Fruit fly (Drosophila melanogaster): ENCODE results near the gene CG5828.

Gene CG5828

DNA sequence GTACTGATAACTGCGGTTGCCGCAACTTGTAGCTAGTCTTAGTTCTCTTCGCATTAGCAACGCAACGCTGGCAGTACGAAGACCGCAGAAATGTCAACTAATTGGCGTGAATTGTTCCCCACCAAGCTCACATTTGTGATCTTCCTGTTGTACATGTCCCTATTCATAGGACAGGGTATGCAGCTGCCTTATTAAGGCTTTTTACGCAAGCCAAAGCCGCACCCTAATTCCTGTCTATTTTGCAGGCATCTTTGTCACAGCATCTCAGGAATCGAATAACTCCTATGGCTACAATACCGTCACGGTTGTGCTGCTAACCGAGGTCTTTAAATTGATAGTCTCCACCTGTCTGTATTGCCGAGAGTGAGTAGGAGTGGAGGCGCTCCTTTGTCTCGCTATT is 40.8 kb upstream of the CG5828 start, which contains the start of gene eIF3h:
eIF3h (minus strand) TSS at position 101 of the 400 bp plus-strand sequence.
- TF ChIP-seq cic (GFP tag; optimal IDR thresholded peaks at IDR 0.05) (no peak), Clk (GFP tag; optimal IDR thresholded peaks at IDR 0.05) (no peak), kay (GFP tag; ENCODE audit: borderline replicate concordance) (no peak), CG7101 (tag; optimal IDR thresholded peaks at IDR 0.05) (no peak), ovo (GFP tag; optimal IDR thresholded peaks at IDR 0.05) (no peak), Crg-1 (GFP tag; optimal IDR thresholded peaks at IDR 0.05) (no peak), CG5204 (GFP tag; optimal IDR thresholded peaks at IDR 0.05) (no peak), Hr96 (GFP tag; optimal IDR thresholded peaks at IDR 0.05) (no peak), CG7045 (GFP tag; optimal IDR thresholded peaks at IDR 0.05) (no peak), CG12768 (GFP tag; optimal IDR thresholded peaks at IDR 0.05) (no peak), CG33017 (tag; optimal IDR thresholded peaks at IDR 0.05) (no peak), CG14711 (tag; optimal IDR thresholded peaks at IDR 0.05) (no peak), tj (GFP tag; optimal IDR thresholded peaks at IDR 0.05) (no peak), Mnt (GFP tag; optimal IDR thresholded peaks at IDR 0.05) (no peak), cnc (optimal IDR thresholded peaks at IDR 0.05) (no peak), CG11617 (GFP tag; optimal IDR thresholded peaks at IDR 0.05) (no peak), CG1620 (GFP tag; optimal IDR thresholded peaks at IDR 0.05) (no peak), bab1 (GFP tag; optimal IDR thresholded peaks at IDR 0.05) (no peak)

DNA sequence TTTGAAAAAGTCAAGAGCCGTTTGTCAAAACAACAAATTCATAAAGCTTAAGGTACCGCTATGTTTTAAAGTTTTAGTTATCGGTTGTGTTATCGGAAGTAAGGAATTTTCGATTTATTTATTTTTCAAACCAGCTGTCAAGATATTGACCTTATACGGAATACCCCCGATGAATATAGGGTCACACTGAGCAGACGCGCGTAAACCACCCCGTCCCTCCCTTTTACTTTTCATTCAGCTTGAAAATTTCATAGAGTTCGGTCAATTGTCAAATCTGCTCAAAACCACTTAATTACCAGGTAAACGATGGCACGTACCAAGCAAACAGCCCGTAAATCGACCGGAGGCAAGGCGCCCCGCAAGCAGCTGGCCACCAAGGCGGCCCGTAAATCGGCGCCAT is 38.8 kb upstream of the CG5828 start, which contains the start of the genes CG14036 and His3.3A:
CG14036 (minus strand) TSS at position 64 of the 400 bp plus-strand sequence.
His3.3A (plus strand) TSS at position 106 of the 400 bp plus-strand sequence.
- TF ChIP-seq Crg-1 (GFP tag; optimal IDR thresholded peaks at IDR 0.05) (peak; percentile 35), toe (GFP tag; optimal IDR thresholded peaks at IDR 0.05) (no peak), CG1620 (GFP tag; optimal IDR thresholded peaks at IDR 0.05) (peak; percentile 40), ovo (GFP tag; optimal IDR thresholded peaks at IDR 0.05) (peak; percentile 82), cic (GFP tag; optimal IDR thresholded peaks at IDR 0.05) (peak; percentile 59), pad (GFP tag; optimal IDR thresholded peaks at IDR 0.05) (peak; percentile 4), Clk (GFP tag; optimal IDR thresholded peaks at IDR 0.05) (no peak), CG7101 (tag; optimal IDR thresholded peaks at IDR 0.05) (peak; percentile 28), CG14711 (tag; optimal IDR thresholded peaks at IDR 0.05) (peak; percentile 2), cnc (optimal IDR thresholded peaks at IDR 0.05) (no peak), bab1 (GFP tag; optimal IDR thresholded peaks at IDR 0.05) (peak; percentile 40), Mnt (GFP tag; optimal IDR thresholded peaks at IDR 0.05) (peak; percentile 10)

DNA sequence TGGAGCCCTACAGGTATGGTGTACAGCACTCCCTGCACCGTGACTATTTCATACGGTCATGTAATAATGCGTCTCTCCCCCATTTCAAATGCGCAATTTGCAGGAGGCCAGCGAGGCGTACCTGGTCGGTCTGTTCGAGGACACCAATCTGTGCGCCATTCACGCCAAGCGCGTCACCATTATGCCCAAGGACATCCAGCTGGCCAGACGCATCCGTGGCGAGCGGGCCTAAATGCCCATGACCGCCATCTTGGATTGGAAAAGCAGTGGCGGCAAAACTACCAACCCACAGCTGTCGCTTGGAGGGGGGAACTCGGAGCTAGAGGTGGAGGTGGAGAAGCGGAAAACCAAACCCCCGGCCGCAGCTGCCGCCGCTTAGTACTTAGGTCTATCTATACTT is 38.2 kb upstream of the CG5828 start:
- TF ChIP-seq cnc (optimal IDR thresholded peaks at IDR 0.05) (no peak), cic (GFP tag; optimal IDR thresholded peaks at IDR 0.05) (peak; percentile 1)

dm6 chr2L:5058094-5058493 is 35.7 kb upstream of the CG5828 start, which contains the start of gene Nepl3:
Nepl3 (minus strand) TSS chr2L:5058248.
- TF ChIP-seq CG5204 (GFP tag; optimal IDR thresholded peaks at IDR 0.05) (no peak), kay (GFP tag; ENCODE audit: borderline replicate concordance) (no peak)

DNA sequence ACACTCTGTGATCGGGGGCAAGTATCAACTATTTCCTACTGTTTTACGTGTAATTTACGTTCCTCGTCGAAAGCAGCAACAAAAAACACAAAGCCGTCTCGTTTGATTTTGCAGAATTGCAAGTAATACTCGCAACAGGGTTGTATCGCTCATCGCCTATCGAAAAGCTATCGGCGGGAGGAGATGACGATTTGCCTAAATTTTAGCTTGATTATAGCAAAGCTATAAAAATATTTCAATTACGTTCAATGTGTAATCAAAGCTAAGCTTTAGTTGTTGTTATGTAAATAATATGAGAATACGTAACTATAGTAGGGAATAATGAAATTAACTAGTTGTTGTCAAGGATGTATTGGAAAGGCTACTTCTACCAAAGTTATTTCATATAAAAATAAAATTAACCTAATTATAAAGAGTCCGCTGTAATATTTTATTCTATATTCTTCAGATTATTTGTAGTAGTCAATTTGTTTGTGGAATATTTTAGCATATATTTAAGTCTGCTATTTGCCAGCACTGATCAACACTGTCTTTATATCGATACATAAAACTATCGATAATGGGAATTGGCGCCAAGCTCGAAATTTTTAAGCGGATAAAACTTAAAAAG is 34.0 kb upstream of the CG5828 start, which contains the start of gene Rpn11:
Rpn11 (minus strand) TSS at position 146 of the 610 bp plus-strand sequence.
- TF ChIP-seq cic (GFP tag; optimal IDR thresholded peaks at IDR 0.05), result no peak
- TF ChIP-seq Crg-1 (GFP tag; optimal IDR thresholded peaks at IDR 0.05), result peak; percentile 57
- peak; percentile 94 to 98 for TF ChIP-seq cnc (optimal IDR thresholded peaks at IDR 0.05)
- TF ChIP-seq CG11617 (GFP tag; optimal IDR thresholded peaks at IDR 0.05), result peak; percentile 72
- TF ChIP-seq CG5204 (GFP tag; optimal IDR thresholded peaks at IDR 0.05), result no peak
- TF ChIP-seq Mnt (GFP tag; optimal IDR thresholded peaks at IDR 0.05), result peak; percentile 28
- peak; percentile 62 for TF ChIP-seq CG14711 (tag; optimal IDR thresholded peaks at IDR 0.05)
- peak; percentile 63 for TF ChIP-seq ovo (GFP tag; optimal IDR thresholded peaks at IDR 0.05)
- TF ChIP-seq CG12768 (GFP tag; optimal IDR thresholded peaks at IDR 0.05), result peak; percentile 56
- TF ChIP-seq Hr96 (GFP tag; optimal IDR thresholded peaks at IDR 0.05), result no peak
- peak; percentile 52 for TF ChIP-seq pad (GFP tag; optimal IDR thresholded peaks at IDR 0.05)
- peak; percentile 56 for TF ChIP-seq CG7101 (tag; optimal IDR thresholded peaks at IDR 0.05)
- no peak for TF ChIP-seq toe (GFP tag; optimal IDR thresholded peaks at IDR 0.05)
- TF ChIP-seq CG1620 (GFP tag; optimal IDR thresholded peaks at IDR 0.05), result peak; percentile 77
- TF ChIP-seq CG7045 (GFP tag; optimal IDR thresholded peaks at IDR 0.05), result peak; percentile 51
- TF ChIP-seq tj (GFP tag; optimal IDR thresholded peaks at IDR 0.05), result peak; percentile 97
- TF ChIP-seq kay (GFP tag; ENCODE audit: borderline replicate concordance), result no peak
- peak; percentile 74 for TF ChIP-seq CG33017 (tag; optimal IDR thresholded peaks at IDR 0.05)
- peak; percentile 64 for TF ChIP-seq bab1 (GFP tag; optimal IDR thresholded peaks at IDR 0.05)
- TF ChIP-seq Clk (GFP tag; optimal IDR thresholded peaks at IDR 0.05), result peak; percentile 23

DNA sequence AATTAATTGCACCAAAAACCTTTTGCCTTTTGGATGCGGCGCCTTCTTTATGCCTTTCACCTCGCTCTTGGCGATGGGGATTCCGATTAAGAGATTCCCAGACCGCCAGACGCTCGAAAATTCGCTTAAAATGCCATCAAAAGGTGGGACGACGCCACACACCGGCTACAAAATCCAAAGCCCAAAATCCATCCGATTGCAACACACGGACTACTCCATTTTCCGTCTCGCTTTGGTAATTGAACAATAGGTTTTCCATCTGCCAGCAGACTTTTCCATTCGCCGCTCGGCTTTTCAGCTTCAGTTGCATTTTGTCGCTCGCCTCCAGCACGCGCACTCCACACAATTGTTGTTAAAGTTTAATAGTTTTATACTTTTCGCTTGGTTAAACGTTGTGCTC is 33.3 kb upstream of the CG5828 start, which contains the start of gene qtc:
qtc (plus strand) TSS at position 301 of the 400 bp plus-strand sequence.
- TF ChIP-seq Hr96 (GFP tag; optimal IDR thresholded peaks at IDR 0.05), result no peak
- no peak for TF ChIP-seq cic (GFP tag; optimal IDR thresholded peaks at IDR 0.05)

dm6 chr2L:5060952-5061478 is 32.8 kb upstream of the CG5828 start:
- TF ChIP-seq CG1620 (GFP tag; optimal IDR thresholded peaks at IDR 0.05), result no peak
- no peak for TF ChIP-seq cnc (optimal IDR thresholded peaks at IDR 0.05)
- TF ChIP-seq CG33017 (tag; optimal IDR thresholded peaks at IDR 0.05), result peak; percentile 71
- TF ChIP-seq CG5204 (GFP tag; optimal IDR thresholded peaks at IDR 0.05), result no peak
- TF ChIP-seq toe (GFP tag; optimal IDR thresholded peaks at IDR 0.05), result no peak
- peak; percentile 48 for TF ChIP-seq CG14711 (tag; optimal IDR thresholded peaks at IDR 0.05)
- no peak for TF ChIP-seq Crg-1 (GFP tag; optimal IDR thresholded peaks at IDR 0.05)
- TF ChIP-seq ovo (GFP tag; optimal IDR thresholded peaks at IDR 0.05), result no peak
- TF ChIP-seq Hr96 (GFP tag; optimal IDR thresholded peaks at IDR 0.05), result no peak
- TF ChIP-seq tj (GFP tag; optimal IDR thresholded peaks at IDR 0.05), result peak; percentile 92
- TF ChIP-seq CG11617 (GFP tag; optimal IDR thresholded peaks at IDR 0.05), result peak; percentile 66
- TF ChIP-seq bab1 (GFP tag; optimal IDR thresholded peaks at IDR 0.05), result peak; percentile 14
- TF ChIP-seq CG12768 (GFP tag; optimal IDR thresholded peaks at IDR 0.05), result peak; percentile 51
- TF ChIP-seq cic (GFP tag; optimal IDR thresholded peaks at IDR 0.05), result peak; percentile 83
- TF ChIP-seq kay (GFP tag; ENCODE audit: borderline replicate concordance), result no peak
- TF ChIP-seq pad (GFP tag; optimal IDR thresholded peaks at IDR 0.05), result peak; percentile 23
- TF ChIP-seq CG7045 (GFP tag; optimal IDR thresholded peaks at IDR 0.05), result peak; percentile 47
- TF ChIP-seq Mnt (GFP tag; optimal IDR thresholded peaks at IDR 0.05), result peak; percentile 7
- peak; percentile 74 for TF ChIP-seq CG7101 (tag; optimal IDR thresholded peaks at IDR 0.05)
- peak; percentile 4 for TF ChIP-seq Clk (GFP tag; optimal IDR thresholded peaks at IDR 0.05)
